ENCODE assay signal across 1 fruit fly cellular context in the genomic region with DNA sequence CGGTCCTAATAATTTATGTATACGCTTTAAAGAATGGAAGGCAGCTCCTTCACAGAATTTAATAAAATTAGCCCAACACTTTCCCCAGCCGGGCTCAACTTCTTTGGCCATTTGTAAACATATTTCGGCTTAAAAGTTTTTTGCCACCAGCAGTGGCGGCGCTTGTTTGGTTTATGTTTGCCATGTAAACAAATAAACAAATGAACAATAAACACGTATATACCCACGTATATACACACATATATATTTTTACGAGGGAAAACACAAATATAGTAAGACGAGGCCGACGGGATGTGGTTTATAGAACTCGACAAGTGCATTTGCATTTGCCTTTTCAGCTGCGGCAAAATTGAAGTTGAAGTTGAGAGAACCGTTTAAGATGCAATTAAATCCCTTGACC.
TF ChIP-seq lines count a peak whose summit lies in the region.

No protein-coding gene starts in this region.

TF ChIP-seq in whole organism, embryonic, 481 proteins besides CTCF, POLR2A, EP300 and RAD21 (continued from another document):
- no peak for TF ChIP-seq Trl (optimal IDR thresholded peaks at IDR 0.05; lab: Kevin White, UChicago)
- no peak for TF ChIP-seq Trl (GFP tag; optimal IDR thresholded peaks at IDR 0.05; lab: Kevin White, UChicago)
- TF ChIP-seq B-H1 (GFP tag; IDR thresholded peaks at IDR 0.05; lab: Robert Waterston, UW): no peak; the same call in 2 of the 3 replicates
- no peak for TF ChIP-seq CG6654 (GFP tag; optimal IDR thresholded peaks at IDR 0.05; lab: Kevin White, UChicago)
- TF ChIP-seq CG14710 (tag; optimal IDR thresholded peaks at IDR 0.05; lab: Kevin White, UChicago): peak; percentile 64
- TF ChIP-seq gfzf (GFP tag; optimal IDR thresholded peaks at IDR 0.05; lab: Kevin White, UChicago): no peak
- no peak for TF ChIP-seq YL-1 (GFP tag; optimal IDR thresholded peaks at IDR 0.05; lab: Kevin White, UChicago)
- peak; percentile 23 for TF ChIP-seq CG1603 (tag; optimal IDR thresholded peaks at IDR 0.05; lab: Kevin White, UChicago)
- peak in 1 of 2 experiments; percentile 23 for TF ChIP-seq bsh (GFP tag; optimal IDR thresholded peaks at IDR 0.05; lab: Kevin White, UChicago)
- TF ChIP-seq dan (GFP tag; IDR thresholded peaks at IDR 0.05; lab: Robert Waterston, UW): no peak
- peak; percentile 46 for TF ChIP-seq CG4328 (GFP tag; optimal IDR thresholded peaks at IDR 0.05; lab: Kevin White, UChicago)
- peak; percentile 41 for TF ChIP-seq CG6854 (GFP tag; optimal IDR thresholded peaks at IDR 0.05; lab: Kevin White, UChicago)
- no peak for TF ChIP-seq cas (GFP tag; IDR thresholded peaks at IDR 0.05; lab: Robert Waterston, UW)
- TF ChIP-seq org-1 (GFP tag; optimal IDR thresholded peaks at IDR 0.05; lab: Kevin White, UChicago): no peak
- TF ChIP-seq mirr (GFP tag; optimal IDR thresholded peaks at IDR 0.05; lab: Kevin White, UChicago): peak; percentile 36
- TF ChIP-seq tna (GFP tag; IDR thresholded peaks at IDR 0.05; lab: Robert Waterston, UW; ENCODE audit: partially characterized antibody): no peak
- no peak for TF ChIP-seq CG10565 (GFP tag; optimal IDR thresholded peaks at IDR 0.05; lab: Kevin White, UChicago)
- no peak for TF ChIP-seq CG12299 (tag; optimal IDR thresholded peaks at IDR 0.05; lab: Kevin White, UChicago)
- TF ChIP-seq luna (GFP tag; optimal IDR thresholded peaks at IDR 0.05; lab: Kevin White, UChicago): no peak
- TF ChIP-seq nom (GFP tag; optimal IDR thresholded peaks at IDR 0.05; lab: Kevin White, UChicago): no peak
- no peak for TF ChIP-seq Elba2 (GFP tag; optimal IDR thresholded peaks at IDR 0.05; lab: Kevin White, UChicago)
- TF ChIP-seq CG18599 (GFP tag; optimal IDR thresholded peaks at IDR 0.05; lab: Kevin White, UChicago): peak; percentile 63
- TF ChIP-seq row (GFP tag; IDR thresholded peaks at IDR 0.05; lab: Robert Waterston, UW): no peak
- peak; percentile 33 for TF ChIP-seq CG13296 (GFP tag; optimal IDR thresholded peaks at IDR 0.05; lab: Kevin White, UChicago)
- TF ChIP-seq CG2712 (tag; optimal IDR thresholded peaks at IDR 0.05; lab: Kevin White, UChicago): peak; percentile 56
- peak; percentile 82 for TF ChIP-seq CG7987 (GFP tag; optimal IDR thresholded peaks at IDR 0.05; lab: Kevin White, UChicago)
- TF ChIP-seq lilli (GFP tag; optimal IDR thresholded peaks at IDR 0.05; lab: Kevin White, UChicago): no peak
- no peak for TF ChIP-seq Abd-B (GFP tag; optimal IDR thresholded peaks at IDR 0.05; lab: Kevin White, UChicago)
- TF ChIP-seq sens (GFP tag; lab: Kevin White, UChicago): peak; percentile 78
- TF ChIP-seq HmgD (GFP tag; optimal IDR thresholded peaks at IDR 0.05; lab: Kevin White, UChicago): no peak
- TF ChIP-seq nau (GFP tag; optimal IDR thresholded peaks at IDR 0.05; lab: Kevin White, UChicago): peak; percentile 73
- TF ChIP-seq Gug (GFP tag; IDR thresholded peaks at IDR 0.05; lab: Robert Waterston, UW): no peak
- peak; percentile 77 for TF ChIP-seq sqz (GFP tag; optimal IDR thresholded peaks at IDR 0.05; lab: Kevin White, UChicago)
- TF ChIP-seq prd (optimal IDR thresholded peaks at IDR 0.05; lab: Kevin White, UChicago): no peak
- peak; percentile 23; the same call in 2 of the 3 replicates for TF ChIP-seq prd (GFP tag; IDR thresholded peaks at IDR 0.05; lab: Robert Waterston, UW)
- no peak for TF ChIP-seq Atf3 (GFP tag; optimal IDR thresholded peaks at IDR 0.05; lab: Kevin White, UChicago)
- no peak for TF ChIP-seq CG1792 (GFP tag; optimal IDR thresholded peaks at IDR 0.05; lab: Kevin White, UChicago)
- no peak for TF ChIP-seq CG32767 (GFP tag; IDR thresholded peaks at IDR 0.05; lab: Robert Waterston, UW)
- TF ChIP-seq dpn (GFP tag; optimal IDR thresholded peaks at IDR 0.05; lab: Kevin White, UChicago): no peak
- TF ChIP-seq CG14667 (GFP tag; IDR thresholded peaks at IDR 0.05; lab: Robert Waterston, UW): no peak
- TF ChIP-seq dm (GFP tag; optimal IDR thresholded peaks at IDR 0.05; lab: Kevin White, UChicago): no peak
- TF ChIP-seq CG12942 (GFP tag; optimal IDR thresholded peaks at IDR 0.05; lab: Kevin White, UChicago): no peak
- peak; percentile 17 for TF ChIP-seq CG10209 (GFP tag; optimal IDR thresholded peaks at IDR 0.05; lab: Kevin White, UChicago)
- peak; percentile 70 for TF ChIP-seq nerfin-1 (tag; optimal IDR thresholded peaks at IDR 0.05; lab: Kevin White, UChicago)
- TF ChIP-seq pfk (GFP tag; optimal IDR thresholded peaks at IDR 0.05; lab: Kevin White, UChicago): peak; percentile 56
- TF ChIP-seq tll (GFP tag; optimal IDR thresholded peaks at IDR 0.05; lab: Kevin White, UChicago): peak in 1 of 2 experiments; percentile 50
- TF ChIP-seq MTF-1 (GFP tag; optimal IDR thresholded peaks at IDR 0.05; lab: Kevin White, UChicago; ENCODE audit: borderline replicate concordance): peak; percentile 83
- TF ChIP-seq CG9817 (tag; optimal IDR thresholded peaks at IDR 0.05; lab: Kevin White, UChicago): no peak
- no peak for TF ChIP-seq CG15479 (GFP tag; optimal IDR thresholded peaks at IDR 0.05; lab: Kevin White, UChicago)
- no peak for TF ChIP-seq CG30020 (tag; optimal IDR thresholded peaks at IDR 0.05; lab: Kevin White, UChicago)
- peak; percentile 88 for TF ChIP-seq CG7271 (tag; optimal IDR thresholded peaks at IDR 0.05; lab: Kevin White, UChicago)
- peak; percentile 38 for TF ChIP-seq trem (tag; optimal IDR thresholded peaks at IDR 0.05; lab: Kevin White, UChicago)
- TF ChIP-seq ro (GFP tag; IDR thresholded peaks at IDR 0.05; lab: Robert Waterston, UW): no peak
- TF ChIP-seq CG2202 (tag; optimal IDR thresholded peaks at IDR 0.05; lab: Kevin White, UChicago): peak; percentile 33
- TF ChIP-seq Eip74EF (GFP tag; optimal IDR thresholded peaks at IDR 0.05; lab: Kevin White, UChicago): peak in 1 of 2 experiments; percentile 18
- TF ChIP-seq PHDP (tag; optimal IDR thresholded peaks at IDR 0.05; lab: Kevin White, UChicago): peak; percentile 31
- no peak for TF ChIP-seq CkIIα-i1 (GFP tag; IDR thresholded peaks at IDR 0.05; lab: Robert Waterston, UW)
- peak in 1 of 2 experiments; percentile 6 for TF ChIP-seq chif (GFP tag; optimal IDR thresholded peaks at IDR 0.05; lab: Kevin White, UChicago)
- no peak for TF ChIP-seq fru (optimal IDR thresholded peaks at IDR 0.05; lab: Kevin White, UChicago)
- peak; percentile 16 for TF ChIP-seq pros (GFP tag; optimal IDR thresholded peaks at IDR 0.05; lab: Kevin White, UChicago)
- 0 out of 3 replicates have a peak, but pooled peaks have one; percentile 31 for TF ChIP-seq z (GFP tag; IDR thresholded peaks at IDR 0.05; lab: Robert Waterston, UW)
- TF ChIP-seq CG3407 (GFP tag; optimal IDR thresholded peaks at IDR 0.05; lab: Kevin White, UChicago): peak; percentile 29
- peak; percentile 69; the same call in 1 of the 2 replicates for TF ChIP-seq stc (GFP tag; IDR thresholded peaks at IDR 0.05; lab: Robert Waterston, UW)
- peak; percentile 19 for TF ChIP-seq CoRest (tag; optimal IDR thresholded peaks at IDR 0.05; lab: Kevin White, UChicago)
- no peak; the same call in 2 of the 3 replicates for TF ChIP-seq CG34422 (GFP tag; IDR thresholded peaks at IDR 0.05; lab: Robert Waterston, UW)
- no peak for TF ChIP-seq mam (GFP tag; optimal IDR thresholded peaks at IDR 0.05; lab: Kevin White, UChicago)
- TF ChIP-seq CG7556 (GFP tag; optimal IDR thresholded peaks at IDR 0.05; lab: Kevin White, UChicago): no peak
- peak; percentile 39 for TF ChIP-seq ac (GFP tag; optimal IDR thresholded peaks at IDR 0.05; lab: Kevin White, UChicago)
- TF ChIP-seq caup (GFP tag; optimal IDR thresholded peaks at IDR 0.05; lab: Kevin White, UChicago; ENCODE audit: severe bottlenecking): peak; percentile 37
- TF ChIP-seq repo (GFP tag; optimal IDR thresholded peaks at IDR 0.05; lab: Kevin White, UChicago): no peak
- TF ChIP-seq ssp (GFP tag; IDR thresholded peaks at IDR 0.05; lab: Robert Waterston, UW): no peak
